Fruit fly (Drosophila melanogaster) whole organism: ENCODE measurements around the gene S6k.

ENCODE experiments used
- CG8478 ChIP-seq: fragments of >200 bp; optimal IDR thresholded peaks from 2 replicates; lab custom pipeline; 2018; ENCODE audit warnings: inconsistent platforms
- Dll ChIP-seq: fragments of >200 bp; optimal IDR thresholded peaks from 2 replicates; lab custom pipeline; 2017
- EcR ChIP-seq, 2 experiments: fragments of >200 bp; optimal IDR thresholded peaks; 2 replicates each; lab custom pipeline; 2017; ENCODE audit warnings: missing biosample characterization in 2 of 2, missing genetic modification characterization in 2 of 2, missing genetic modification reagents in 2 of 2
- pan ChIP-seq: fragments of >200 bp; optimal IDR thresholded peaks from 2 replicates; lab custom pipeline; 2017
- psq ChIP-seq: fragments of >200 bp; optimal IDR thresholded peaks from 2 replicates; lab custom pipeline; 2017
- usp ChIP-seq: fragments of >200 bp; optimal IDR thresholded peaks from 2 replicates; lab custom pipeline; 2017; ENCODE audit warnings: missing biosample characterization, missing genetic modification characterization, mixed read lengths

The S6k gene

DNA sequence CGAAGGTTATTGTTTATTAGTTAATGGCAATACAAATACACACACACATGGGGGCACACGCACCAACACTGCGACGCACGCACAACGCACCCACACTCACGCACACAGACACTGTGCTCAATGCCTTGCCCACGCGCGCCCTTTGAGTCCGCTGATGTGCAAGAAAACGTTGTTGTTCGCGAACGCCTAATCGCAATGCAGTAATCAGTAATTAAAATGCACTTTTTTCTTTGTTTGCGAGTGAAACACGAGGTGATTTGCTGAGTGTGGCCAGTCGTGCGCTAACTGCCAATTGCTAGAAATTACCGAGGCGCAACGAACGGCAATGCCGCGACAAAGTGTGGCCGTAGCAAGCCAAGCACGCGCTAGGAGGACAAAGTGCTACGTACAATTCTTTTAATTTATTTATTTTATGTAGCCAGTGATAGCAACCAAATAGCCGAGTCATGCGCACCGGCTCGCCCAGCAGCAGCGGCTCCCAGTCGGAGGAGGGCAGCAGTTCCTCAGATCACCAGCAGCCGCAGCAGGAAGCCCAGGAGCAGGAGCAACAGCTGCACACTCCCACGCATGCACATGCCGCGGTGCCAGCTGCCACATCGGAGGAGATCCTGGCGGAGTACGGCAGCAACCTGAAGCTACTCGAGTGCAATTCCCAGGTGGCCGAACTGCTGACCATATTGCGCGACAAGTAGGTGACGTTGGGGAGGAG is at the start of gene S6k, which contains the start of gene kri:
TSS of gene S6k (minus strand) at position 299 of the 709 bp plus-strand sequence.
TSS of gene kri (plus strand) at position 341 of the 709 bp plus-strand sequence.
- TF ChIP-seq pan (no peak), CG8478 (lab: Kevin White, UChicago) (no peak), EcR (GFP tag; optimal IDR thresholded peaks at IDR 0.05; lab: Kevin White, UChicago) (no peak), Dll (lab: Kevin White, UChicago) (no peak), psq (lab: Kevin White, UChicago) (no peak), usp (GFP tag; lab: Kevin White, UChicago) (no peak)

- no peak for TF ChIP-seq pan
- no peak for TF ChIP-seq CG8478 (lab: Kevin White, UChicago)
- TF ChIP-seq EcR (GFP tag; optimal IDR thresholded peaks at IDR 0.05; lab: Kevin White, UChicago), result no peak
- TF ChIP-seq Dll (lab: Kevin White, UChicago), result no peak
- TF ChIP-seq psq (lab: Kevin White, UChicago), result no peak
- TF ChIP-seq usp (GFP tag; lab: Kevin White, UChicago), result no peak
These were observed 48.3 kb upstream of the S6k start for dm6 chr3L:5859029-5859428.

- TF ChIP-seq Dll (lab: Kevin White, UChicago) (no peak), usp (GFP tag; lab: Kevin White, UChicago) (no peak), CG8478 (lab: Kevin White, UChicago) (no peak), psq (lab: Kevin White, UChicago) (no peak), EcR (GFP tag; optimal IDR thresholded peaks at IDR 0.05; lab: Kevin White, UChicago) (no peak), pan (no peak)
These were observed 46.2 kb upstream of the S6k start for dm6 chr3L:5856919-5857318.

DNA sequence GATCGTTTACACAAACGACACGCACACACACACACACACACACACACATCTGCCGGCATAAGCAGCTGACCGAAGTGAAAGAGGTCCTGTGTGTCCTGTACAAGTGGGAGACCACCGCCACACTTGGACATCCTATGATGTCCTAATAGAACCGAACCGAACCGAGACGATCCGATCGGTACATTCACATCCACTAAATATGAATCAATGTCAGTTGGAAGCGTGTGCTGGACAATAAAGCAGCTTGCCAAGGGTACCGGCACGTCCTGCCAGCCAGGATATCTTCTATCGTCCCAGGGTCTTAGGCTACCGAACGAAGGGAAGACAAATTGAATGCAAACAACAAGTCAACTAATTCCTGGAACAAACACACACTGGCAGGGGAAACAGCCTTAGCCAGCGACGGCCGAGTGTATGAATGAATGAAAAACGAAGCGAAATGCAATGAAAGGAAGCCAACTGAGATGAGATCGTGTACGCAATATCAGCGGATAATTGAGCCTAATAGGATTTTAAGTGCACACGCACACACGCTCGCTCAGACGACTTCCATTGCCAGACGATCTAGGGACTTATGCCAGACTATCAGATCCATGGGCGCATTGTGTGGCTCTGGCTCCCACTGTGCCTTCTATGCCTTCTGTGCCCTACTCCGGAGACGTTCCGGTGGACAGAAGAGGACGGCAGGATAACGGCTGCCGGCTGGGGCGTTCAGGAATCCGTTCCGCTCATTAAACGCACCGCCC is 45.5 kb upstream of the S6k start:
- TF ChIP-seq usp (GFP tag; lab: Kevin White, UChicago) (no peak), pan (no peak), Dll (lab: Kevin White, UChicago) (no peak), CG8478 (lab: Kevin White, UChicago) (no peak), psq (lab: Kevin White, UChicago) (no peak), EcR (GFP tag; optimal IDR thresholded peaks at IDR 0.05; lab: Kevin White, UChicago) (no peak)

DNA sequence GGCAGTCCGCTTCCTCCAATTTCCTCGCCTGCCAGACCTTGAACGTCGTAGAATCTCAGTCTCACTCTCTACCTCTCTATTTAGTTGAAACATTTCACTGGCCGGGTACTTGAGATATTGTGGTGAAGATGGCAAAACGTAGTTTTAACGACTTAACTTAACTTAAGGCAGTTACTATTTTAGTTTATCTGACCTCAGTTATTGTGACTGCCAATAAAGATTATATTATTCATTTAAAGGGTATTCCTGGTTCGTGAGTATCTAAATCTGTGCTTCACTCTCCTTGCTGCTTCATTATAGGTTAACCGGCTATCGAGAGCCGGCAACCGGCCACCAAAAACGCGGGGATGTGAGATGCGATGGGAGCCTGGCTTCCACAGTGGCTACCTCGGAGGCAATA is 44.4 kb upstream of the S6k start:
- no peak for TF ChIP-seq psq (lab: Kevin White, UChicago)
- TF ChIP-seq Dll (lab: Kevin White, UChicago), result no peak
- no peak for TF ChIP-seq CG8478 (lab: Kevin White, UChicago)
- no peak for TF ChIP-seq EcR (GFP tag; optimal IDR thresholded peaks at IDR 0.05; lab: Kevin White, UChicago)
- TF ChIP-seq usp (GFP tag; lab: Kevin White, UChicago), result no peak
- no peak for TF ChIP-seq pan

- no peak for TF ChIP-seq Dll (lab: Kevin White, UChicago)
- TF ChIP-seq CG8478 (lab: Kevin White, UChicago), result no peak
- no peak for TF ChIP-seq usp (GFP tag; lab: Kevin White, UChicago)
- no peak for TF ChIP-seq psq (lab: Kevin White, UChicago)
- no peak for TF ChIP-seq EcR (GFP tag; optimal IDR thresholded peaks at IDR 0.05; lab: Kevin White, UChicago)
- no peak for TF ChIP-seq pan
These were observed 40.9 kb upstream of the S6k start for dm6 chr3L:5851636-5852035.

DNA sequence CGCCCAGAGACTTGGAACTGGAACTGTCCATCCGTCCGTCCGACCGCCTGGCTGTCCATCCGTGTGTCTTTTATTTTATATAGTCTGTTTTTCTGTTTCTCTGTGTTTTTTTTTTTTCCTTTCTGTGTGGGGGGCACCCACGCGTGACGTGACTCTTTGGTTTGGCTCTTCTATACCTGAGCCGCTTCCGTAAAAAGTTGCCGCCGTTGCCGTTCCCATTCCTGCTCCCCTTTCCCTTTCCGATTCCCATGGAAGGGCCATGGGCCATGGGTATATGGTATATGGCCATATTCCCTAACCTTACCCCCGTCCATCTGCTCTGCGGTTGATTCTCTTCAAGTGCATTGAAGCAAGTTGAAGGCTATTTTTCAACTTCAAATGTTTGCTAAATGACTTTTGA is 38.2 kb upstream of the S6k start:
- TF ChIP-seq pan, result no peak
- no peak for TF ChIP-seq usp (GFP tag; lab: Kevin White, UChicago)
- no peak for TF ChIP-seq EcR (GFP tag; optimal IDR thresholded peaks at IDR 0.05; lab: Kevin White, UChicago)
- no peak for TF ChIP-seq psq (lab: Kevin White, UChicago)
- no peak for TF ChIP-seq CG8478 (lab: Kevin White, UChicago)
- no peak for TF ChIP-seq Dll (lab: Kevin White, UChicago)

DNA sequence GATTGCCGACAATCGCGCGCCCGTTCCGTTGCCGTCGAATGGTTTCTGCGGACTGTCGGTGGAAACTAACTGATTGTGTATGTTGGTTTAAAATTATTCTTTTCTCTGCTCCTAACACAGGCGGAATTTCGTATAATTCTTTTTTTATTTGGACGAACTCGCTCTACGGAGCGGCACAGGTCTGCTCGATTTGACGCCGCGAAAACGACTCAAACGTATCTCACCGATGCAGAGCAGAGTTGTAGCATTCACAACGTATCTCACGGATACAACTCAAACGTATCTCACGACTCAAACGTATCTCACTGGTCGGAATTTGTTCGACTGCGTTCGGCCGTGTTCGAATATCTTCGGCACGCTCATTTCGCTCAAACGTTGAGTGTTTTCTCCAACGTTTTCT is 34.7 kb upstream of the S6k start, which contains the start of gene vn:
TSS of gene vn (minus strand) at position 199 of the 400 bp plus-strand sequence.
- TF ChIP-seq pan (no peak), Dll (lab: Kevin White, UChicago) (no peak), usp (GFP tag; lab: Kevin White, UChicago) (no peak), psq (lab: Kevin White, UChicago) (no peak), EcR (GFP tag; optimal IDR thresholded peaks at IDR 0.05; lab: Kevin White, UChicago) (no peak), CG8478 (lab: Kevin White, UChicago) (no peak)

- TF ChIP-seq Dll (lab: Kevin White, UChicago) (no peak), pan (no peak), CG8478 (lab: Kevin White, UChicago) (no peak), usp (GFP tag; lab: Kevin White, UChicago) (no peak), EcR (GFP tag; optimal IDR thresholded peaks at IDR 0.05; lab: Kevin White, UChicago) (no peak), psq (lab: Kevin White, UChicago) (no peak)
These were observed 33.3 kb upstream of the S6k start for dm6 chr3L:5843895-5844576.

- TF ChIP-seq EcR (GFP tag; optimal IDR thresholded peaks at IDR 0.05; lab: Kevin White, UChicago), result no peak
- no peak for TF ChIP-seq psq (lab: Kevin White, UChicago)
- no peak for TF ChIP-seq usp (GFP tag; lab: Kevin White, UChicago)
- TF ChIP-seq pan, result no peak
- TF ChIP-seq Dll (lab: Kevin White, UChicago), result no peak
- no peak for TF ChIP-seq CG8478 (lab: Kevin White, UChicago)
These were observed 30.1 kb upstream of the S6k start for dm6 chr3L:5840847-5841246.

dm6 chr3L:5838880-5839279 is 28.1 kb upstream of the S6k start:
- no peak for TF ChIP-seq Dll (lab: Kevin White, UChicago)
- TF ChIP-seq psq (lab: Kevin White, UChicago), result no peak
- TF ChIP-seq EcR (GFP tag; optimal IDR thresholded peaks at IDR 0.05; lab: Kevin White, UChicago), result no peak
- no peak for TF ChIP-seq CG8478 (lab: Kevin White, UChicago)
- TF ChIP-seq usp (GFP tag; lab: Kevin White, UChicago), result no peak
- no peak for TF ChIP-seq pan
